Fruit fly (Drosophila melanogaster): ENCODE results near the gene CG10472.

DNA sequence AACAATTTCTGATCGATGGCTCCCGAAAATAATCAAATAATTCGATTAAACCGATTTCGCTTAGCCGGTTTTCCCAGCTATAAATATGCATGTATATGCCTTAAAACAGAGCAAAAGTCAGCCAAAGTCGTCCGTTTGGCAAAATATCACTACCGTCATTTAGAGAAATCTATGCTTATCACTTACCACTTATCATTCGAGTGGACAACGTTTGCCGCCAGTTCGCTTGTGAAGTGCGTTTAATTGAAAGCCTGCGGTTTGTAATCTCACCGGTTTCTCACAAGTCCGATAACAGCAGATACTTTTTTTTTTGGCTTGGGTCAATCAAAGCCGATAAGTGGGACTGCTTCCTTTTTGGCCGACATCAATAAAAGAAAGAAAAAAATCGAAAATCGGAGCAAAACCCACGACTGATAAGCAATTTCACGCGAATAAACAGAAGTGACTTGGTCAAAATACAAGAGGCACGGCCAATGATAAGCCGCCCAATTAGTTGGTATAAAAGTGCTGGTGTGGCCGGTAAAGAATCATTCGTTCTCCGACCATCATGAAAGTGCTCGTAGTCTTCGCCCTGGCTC, 12.4 kb downstream of the CG10472 start, which contains the start of gene Jon65Aiii:
- TF ChIP-seq Hey (tag; optimal IDR thresholded peaks at IDR 0.05) (peak; percentile 99), wek (GFP tag; optimal IDR thresholded peaks at IDR 0.05) (no peak), run (tag; optimal IDR thresholded peaks at IDR 0.05) (peak; percentile 82), HmgZ (tag; optimal IDR thresholded peaks at IDR 0.05) (peak; percentile 6), Nf-YB (GFP tag; optimal IDR thresholded peaks at IDR 0.05) (no peak), CTCF (GFP tag; optimal IDR thresholded peaks at IDR 0.05) (no peak), nerfin-2 (GFP tag; IDR thresholded peaks at IDR 0.05; ENCODE audit: partially characterized antibody) (no peak), E2f2 (GFP tag; IDR thresholded peaks at IDR 0.05) (no peak), CG32767 (GFP tag; IDR thresholded peaks at IDR 0.05) (no peak), CG8281 (tag; optimal IDR thresholded peaks at IDR 0.05) (no peak), CG34376 (GFP tag; optimal IDR thresholded peaks at IDR 0.05) (peak; percentile 71), CG13287 (GFP tag; IDR thresholded peaks at IDR 0.05; ENCODE audit: partially characterized antibody) (no peak), Antp (GFP tag; optimal IDR thresholded peaks at IDR 0.05) (no peak)

Data from whole organism, embryonic.